Worm (Caenorhabditis elegans) whole organism, young adult: ENCODE measurements around the gene asp-3.

Source experiments
- B0035.1 ChIP-seq: sonication (generic microtip); optimal IDR thresholded peaks from 2 replicates; lab custom pipeline; 2016; ENCODE audit warnings: missing genetic modification characterization, mild to moderate bottlenecking, missing compliant biosample characterization, missing genotype, missing genetic modification reagents
- F22D6.2 ChIP-seq: sonication (generic microtip); optimal IDR thresholded peaks from 2 replicates; lab custom pipeline; 2016; ENCODE audit warnings: mild to moderate bottlenecking, missing genetic modification characterization, missing compliant biosample characterization
- F23B12.7 ChIP-seq: sonication (generic microtip); optimal IDR thresholded peaks from 2 replicates; lab custom pipeline; 2017; ENCODE audit warnings: missing genetic modification characterization, mild to moderate bottlenecking, missing compliant biosample characterization, antibody characterized with exemption, moderate library complexity; ENCODE audit not compliant: insufficient read depth
- athp-1 ChIP-seq: sonication (generic microtip); optimal IDR thresholded peaks from 2 replicates; lab custom pipeline; 2017; ENCODE audit warnings: mild to moderate bottlenecking, missing genetic modification characterization, missing compliant biosample characterization
- him-1 ChIP-seq: sonication (generic microtip); optimal IDR thresholded peaks from 2 replicates; lab custom pipeline; 2016; ENCODE audit warnings: missing genotype, missing genetic modification reagents, missing genetic modification characterization, missing compliant biosample characterization
- nfya-1 ChIP-seq: sonication (generic microtip); optimal IDR thresholded peaks from 2 replicates; lab custom pipeline; 2017; ENCODE audit warnings: antibody characterized with exemption, missing compliant biosample characterization, missing genetic modification characterization, borderline replicate concordance; ENCODE audit not compliant: insufficient read depth
- sdz-38 ChIP-seq: sonication (generic microtip); optimal IDR thresholded peaks from 2 replicates; lab custom pipeline; 2016; ENCODE audit warnings: missing genotype, missing genetic modification characterization, missing compliant biosample characterization
- tbx-9 ChIP-seq: sonication (generic microtip); optimal IDR thresholded peaks from 2 replicates; lab custom pipeline; 2016; ENCODE audit warnings: borderline replicate concordance, missing genetic modification characterization, inconsistent platforms, missing compliant biosample characterization
- unc-62 ChIP-seq: fragments of 150-350 bp; optimal IDR thresholded peaks from 2 replicates; lab custom pipeline; 2014; ENCODE audit warnings: missing biosample characterization, missing genetic modification reagents, missing genetic modification characterization
- xnd-1 ChIP-seq: sonication (generic microtip); optimal IDR thresholded peaks from 2 replicates; lab custom pipeline; 2016; ENCODE audit warnings: missing genotype, missing genetic modification reagents, missing genetic modification characterization, missing compliant biosample characterization

ce11 chrX:6805427-6805826 is 14.6 kb downstream of the asp-3 start:
- no peak for TF ChIP-seq sdz-38 (tag; lab: Kevin White, UChicago)
- TF ChIP-seq nfya-1 (tag; lab: Kevin White, UChicago) = no peak
- no peak for TF ChIP-seq F22D6.2 (tag; lab: Kevin White, UChicago)
- TF ChIP-seq F23B12.7 (tag; lab: Kevin White, UChicago) = no peak
- no peak for TF ChIP-seq unc-62 (GFP tag; lab: Kevin White, UChicago)
- TF ChIP-seq xnd-1 (tag; lab: Kevin White, UChicago) = no peak
- TF ChIP-seq tbx-9 (tag; lab: Kevin White, UChicago) = no peak
- TF ChIP-seq B0035.1 (tag; lab: Kevin White, UChicago) = no peak
- no peak for TF ChIP-seq him-1 (tag; lab: Kevin White, UChicago)
- no peak for TF ChIP-seq athp-1 (tag; lab: Kevin White, UChicago)
